Fruit fly (Drosophila melanogaster) whole organism, embryonic: Measurements from ENCODE around the gene GXIVsPLA2.

ENCODE experiments used
- Blimp-1 ChIP-seq: fragments of 200-800 bp; sonication (Bioruptor generic); optimal IDR thresholded peaks from 3 replicates; lab custom pipeline; 2018; ENCODE audit warnings: missing biosample characterization, missing genetic modification characterization, mild to moderate bottlenecking, moderate library complexity, missing genetic modification reagents
- CG11456 ChIP-seq: fragments of 200-800 bp; sonication (Bioruptor generic); IDR thresholded peaks from 3 replicates; pipeline ENCODE4 v1.3.6; 2022; ENCODE audit warnings: missing biosample characterization, missing genetic modification characterization
- CG11723 ChIP-seq: fragments of 200-800 bp; sonication (Bioruptor generic); optimal IDR thresholded peaks from 2 replicates; lab custom pipeline; 2017; ENCODE audit warnings: missing biosample characterization, mild to moderate bottlenecking, missing genetic modification characterization
- CG12155 ChIP-seq: fragments of 200-800 bp; sonication (Bioruptor generic); optimal IDR thresholded peaks from 3 replicates; lab custom pipeline; 2016; ENCODE audit warnings: missing biosample characterization, missing genetic modification characterization
- CG13287 ChIP-seq: fragments of 200-800 bp; sonication (Bioruptor generic); IDR thresholded peaks from 2 replicates; pipeline ENCODE4 v1.3.6; 2022; ENCODE audit warnings: missing biosample characterization, missing genetic modification characterization; ENCODE audit not compliant: partially characterized antibody
- CG14050 ChIP-seq: fragments of 200-800 bp; sonication (Bioruptor generic); IDR thresholded peaks from 3 replicates; pipeline ENCODE4 v1.3.6; 2022; ENCODE audit warnings: missing biosample characterization, missing genetic modification characterization
- CG14441 ChIP-seq: fragments of 200-800 bp; sonication (Bioruptor generic); IDR thresholded peaks from 2 replicates; pipeline ENCODE4 v1.3.6; 2022; ENCODE audit warnings: missing biosample characterization, missing genetic modification characterization
- CG17359 ChIP-seq: fragments of 200-800 bp; sonication (Bioruptor generic); optimal IDR thresholded peaks from 3 replicates; lab custom pipeline; 2018; ENCODE audit warnings: missing biosample characterization, mild to moderate bottlenecking, missing genetic modification characterization, moderate library complexity
- CG18011 ChIP-seq: fragments of 200-800 bp; sonication (Bioruptor generic); optimal IDR thresholded peaks from 2 replicates; lab custom pipeline; 2017; ENCODE audit warnings: missing biosample characterization, missing genetic modification characterization, mild to moderate bottlenecking, moderate library complexity, missing genotype
- CG3065 ChIP-seq: fragments of 200-800 bp; sonication (Bioruptor generic); optimal IDR thresholded peaks from 2 replicates; lab custom pipeline; 2016; ENCODE audit warnings: missing biosample characterization, missing genetic modification characterization
- CG31388 ChIP-seq: fragments of 200-800 bp; sonication (Bioruptor generic); optimal IDR thresholded peaks from 2 replicates; lab custom pipeline; 2016; ENCODE audit warnings: missing biosample characterization, missing genetic modification characterization
- CG3163 ChIP-seq: fragments of 200-800 bp; sonication (Bioruptor generic); optimal IDR thresholded peaks from 3 replicates; lab custom pipeline; 2016; ENCODE audit warnings: missing biosample characterization, missing genetic modification characterization
- CG4360 ChIP-seq: fragments of 200-800 bp; sonication (Bioruptor generic); IDR thresholded peaks from 2 replicates; pipeline ENCODE4 v1.3.6; 2022; ENCODE audit warnings: missing biosample characterization, missing genetic modification characterization
- CG4424 ChIP-seq: fragments of 200-800 bp; sonication (Bioruptor generic); optimal IDR thresholded peaks from 3 replicates; lab custom pipeline; 2016; ENCODE audit warnings: missing biosample characterization, missing genetic modification characterization
- CG5180 ChIP-seq: fragments of 200-800 bp; sonication (Bioruptor generic); optimal IDR thresholded peaks from 3 replicates; lab custom pipeline; 2017; ENCODE audit warnings: missing biosample characterization, missing genetic modification characterization, mild to moderate bottlenecking, moderate library complexity, missing genetic modification reagents
- CG5245 ChIP-seq: fragments of 200-800 bp; sonication (Bioruptor generic); optimal IDR thresholded peaks from 3 replicates; lab custom pipeline; 2016; ENCODE audit warnings: missing biosample characterization, missing genetic modification characterization
- CG6689 ChIP-seq: fragments of 200-800 bp; sonication (Bioruptor generic); IDR thresholded peaks from 2 replicates; pipeline ENCODE4 v1.3.6; 2022; ENCODE audit warnings: missing biosample characterization, missing genetic modification characterization
- CG6765 ChIP-seq: fragments of 200-800 bp; sonication (Bioruptor generic); optimal IDR thresholded peaks from 3 replicates; lab custom pipeline; 2017; ENCODE audit warnings: missing biosample characterization, mild to moderate bottlenecking, missing genetic modification characterization
- CG8924 ChIP-seq: fragments of 200-800 bp; optimal IDR thresholded peaks from 3 replicates; lab custom pipeline; 2019; ENCODE audit warnings: missing biosample characterization, mild to moderate bottlenecking, missing genetic modification characterization, moderate library complexity
- CG9215 ChIP-seq: fragments of 200-800 bp; sonication (Bioruptor generic); IDR thresholded peaks from 2 replicates; pipeline ENCODE4 v1.3.6; 2022; ENCODE audit warnings: missing biosample characterization, missing genetic modification characterization
- CrebB ChIP-seq: fragments of 200-800 bp; sonication (Bioruptor generic); optimal IDR thresholded peaks from 3 replicates; lab custom pipeline; 2018; ENCODE audit warnings: missing biosample characterization, mild to moderate bottlenecking, missing genetic modification characterization
- Dfd ChIP-seq, 2 experiments: fragments of >200 bp; optimal IDR thresholded peaks; 2 replicates each; lab custom pipeline; 2017; ENCODE audit warnings: missing biosample characterization in 2 of 2, missing genetic modification characterization in 2 of 2
- Dip3 ChIP-seq: fragments of 200-800 bp; sonication (Bioruptor generic); optimal IDR thresholded peaks from 3 replicates; lab custom pipeline; 2016; ENCODE audit warnings: missing biosample characterization, missing genetic modification characterization
- Dll ChIP-seq: fragments of 200-800 bp; sonication (Bioruptor generic); IDR thresholded peaks from 4 replicates; pipeline ENCODE4 v1.3.6; 2022; ENCODE audit warnings: missing biosample characterization, missing genetic modification characterization; ENCODE audit not compliant: partially characterized antibody
- Doc2 ChIP-seq: fragments of 200-800 bp; sonication (Bioruptor generic); IDR thresholded peaks from 2 replicates; pipeline ENCODE4 v1.3.6; 2022; ENCODE audit warnings: missing biosample characterization, missing genetic modification characterization
- HHEX ChIP-seq: fragments of 200-800 bp; sonication (Bioruptor generic); optimal IDR thresholded peaks from 3 replicates; lab custom pipeline; 2017; ENCODE audit warnings: missing biosample characterization, mild to moderate bottlenecking, missing genetic modification characterization, missing genetic modification reagents
- HLH3B ChIP-seq: fragments of 200-800 bp; sonication (Bioruptor generic); IDR thresholded peaks from 2 replicates; pipeline ENCODE4 v1.3.6; 2022; ENCODE audit warnings: missing biosample characterization, missing genetic modification characterization
- Hmx ChIP-seq: fragments of 200-800 bp; sonication (Bioruptor generic); optimal IDR thresholded peaks from 2 replicates; lab custom pipeline; 2016; ENCODE audit warnings: missing biosample characterization, missing genetic modification characterization
- Hr78 ChIP-seq, 2 experiments: fragments of 200-800 bp in 1 of 2; fragments of >200 bp in 1 of 2; sonication (Bioruptor generic) in 1 of 2; optimal IDR thresholded peaks; 2 replicates each; lab custom pipeline; 2017 to 2019; ENCODE audit warnings: missing biosample characterization in 2 of 2, missing genetic modification characterization in 2 of 2, mild to moderate bottlenecking in 1 of 2, moderate library complexity in 1 of 2
- Lpt ChIP-seq: fragments of >200 bp; optimal IDR thresholded peaks from 2 replicates; lab custom pipeline; 2018; ENCODE audit warnings: missing biosample characterization, missing genetic modification characterization
- Meics ChIP-seq: fragments of 200-800 bp; sonication (Bioruptor generic); optimal IDR thresholded peaks from 2 replicates; lab custom pipeline; 2017; ENCODE audit warnings: missing biosample characterization, mild to moderate bottlenecking, missing genetic modification characterization
- Neu2 ChIP-seq: fragments of 200-800 bp; sonication (Bioruptor generic); optimal IDR thresholded peaks from 3 replicates; lab custom pipeline; 2016; ENCODE audit warnings: missing biosample characterization, missing genetic modification characterization, borderline replicate concordance
- Ptx1 ChIP-seq: fragments of 200-800 bp; sonication (Bioruptor generic); IDR thresholded peaks from 2 replicates; pipeline ENCODE4 v1.3.6; 2022; ENCODE audit warnings: missing biosample characterization, missing genetic modification characterization
- TFAM ChIP-seq: fragments of 200-800 bp; sonication (Bioruptor generic); optimal IDR thresholded peaks from 2 replicates; lab custom pipeline; 2017; ENCODE audit warnings: missing biosample characterization, missing genetic modification characterization, inconsistent platforms
- Vsx1 ChIP-seq: fragments of 200-800 bp; sonication (Bioruptor generic); optimal IDR thresholded peaks from 2 replicates; lab custom pipeline; 2017; ENCODE audit warnings: missing biosample characterization, mild to moderate bottlenecking, missing genetic modification characterization, missing genetic modification reagents
- abd-A ChIP-seq: fragments of 200-800 bp; sonication (Bioruptor generic); optimal IDR thresholded peaks from 3 replicates; lab custom pipeline; 2019; ENCODE audit warnings: missing biosample characterization, mild to moderate bottlenecking, missing genetic modification characterization, moderate library complexity
- dan ChIP-seq: fragments of 200-800 bp; sonication (Bioruptor generic); IDR thresholded peaks from 2 replicates; pipeline ENCODE4 v1.3.6; 2022; ENCODE audit warnings: missing biosample characterization, missing genetic modification characterization
- disco-r ChIP-seq: fragments of 200-800 bp; sonication (Bioruptor generic); optimal IDR thresholded peaks from 2 replicates; lab custom pipeline; 2016; ENCODE audit warnings: missing biosample characterization, missing genetic modification characterization
- dysf ChIP-seq: fragments of 200-800 bp; sonication (Bioruptor generic); IDR thresholded peaks from 3 replicates; pipeline ENCODE4 v1.3.6; 2022; ENCODE audit warnings: missing biosample characterization, missing genetic modification characterization
- eyg ChIP-seq: fragments of 200-800 bp; sonication (Bioruptor generic); optimal IDR thresholded peaks from 3 replicates; lab custom pipeline; 2016; ENCODE audit warnings: missing biosample characterization, missing genetic modification characterization
- h ChIP-seq: fragments of >200 bp; optimal IDR thresholded peaks from 2 replicates; lab custom pipeline; 2017
- hth ChIP-seq: fragments of >200 bp; optimal IDR thresholded peaks from 2 replicates; lab custom pipeline; 2017; ENCODE audit warnings: inconsistent platforms
- jigr1 ChIP-seq: fragments of 200-800 bp; sonication (Bioruptor generic); IDR thresholded peaks from 3 replicates; pipeline ENCODE4 v1.3.6; 2022; ENCODE audit warnings: missing biosample characterization, missing genetic modification characterization
- ken ChIP-seq: fragments of 200-800 bp; sonication (Bioruptor generic); IDR thresholded peaks from 3 replicates; pipeline ENCODE4 v1.3.6; 2022; ENCODE audit warnings: missing biosample characterization, missing genetic modification characterization
- maf-S ChIP-seq: fragments of 200-800 bp; sonication (Bioruptor generic); optimal IDR thresholded peaks from 2 replicates; lab custom pipeline; 2016; ENCODE audit warnings: missing biosample characterization, missing genetic modification characterization
- sd ChIP-seq: fragments of 200-800 bp; sonication (Bioruptor generic); optimal IDR thresholded peaks from 3 replicates; lab custom pipeline; 2018; ENCODE audit warnings: missing biosample characterization, mild to moderate bottlenecking, missing genetic modification characterization, moderate library complexity
- shn ChIP-seq: fragments of 200-800 bp; sonication (Bioruptor generic); optimal IDR thresholded peaks from 3 replicates; lab custom pipeline; 2016; ENCODE audit warnings: missing biosample characterization, missing genetic modification characterization
- sqz ChIP-seq: fragments of 200-800 bp; sonication (Bioruptor generic); optimal IDR thresholded peaks from 3 replicates; lab custom pipeline; 2018; ENCODE audit warnings: missing biosample characterization, mild to moderate bottlenecking, missing genetic modification characterization
- ssp ChIP-seq: fragments of 200-800 bp; sonication (Bioruptor generic); IDR thresholded peaks from 2 replicates; pipeline ENCODE4 v1.3.6; 2022; ENCODE audit warnings: missing biosample characterization, missing genetic modification characterization
- tio ChIP-seq: fragments of 200-800 bp; sonication (Bioruptor generic); optimal IDR thresholded peaks from 2 replicates; lab custom pipeline; 2017; ENCODE audit warnings: missing biosample characterization, missing genetic modification characterization, inconsistent platforms
- vfl ChIP-seq: fragments of 200-800 bp; sonication (Bioruptor generic); optimal IDR thresholded peaks from 2 replicates; lab custom pipeline; 2016; ENCODE audit warnings: missing biosample characterization, missing genetic modification characterization
- zen ChIP-seq: fragments of 200-800 bp; sonication (Bioruptor generic); optimal IDR thresholded peaks from 3 replicates; lab custom pipeline; 2018; ENCODE audit warnings: missing biosample characterization, mild to moderate bottlenecking, missing genetic modification characterization, moderate library complexity

GXIVsPLA2 gene

dm6 chr3L:15940823-15941222, 14.1 kb upstream of the GXIVsPLA2 start (continued):
- TF ChIP-seq CG17359 (tag; lab: Kevin White, UChicago): peak; percentile 90
- no peak for TF ChIP-seq TFAM (GFP tag; lab: Kevin White, UChicago)
- TF ChIP-seq Vsx1 (GFP tag; lab: Kevin White, UChicago): no peak
- no peak for TF ChIP-seq hth (lab: Kevin White, UChicago)
- TF ChIP-seq Blimp-1 (GFP tag; lab: Kevin White, UChicago): peak; percentile 83
- TF ChIP-seq HHEX: peak; percentile 9
- peak; percentile 79 for TF ChIP-seq dysf (GFP tag; lab: Robert Waterston, UW)
- TF ChIP-seq dan (GFP tag; lab: Robert Waterston, UW): no peak
- TF ChIP-seq CG31388 (GFP tag; lab: Kevin White, UChicago): peak; percentile 48
- no peak for TF ChIP-seq CG6765 (GFP tag; lab: Kevin White, UChicago)
- TF ChIP-seq Meics: peak; percentile 0
- TF ChIP-seq maf-S (GFP tag; lab: Kevin White, UChicago): no peak
- TF ChIP-seq zen: no peak
- peak; percentile 64 for TF ChIP-seq CG8924 (tag; lab: Kevin White, UChicago)
- TF ChIP-seq jigr1 (GFP tag; lab: Robert Waterston, UW): no peak
- TF ChIP-seq Neu2: no peak
- peak; percentile 24 for TF ChIP-seq tio (GFP tag; lab: Kevin White, UChicago)
- TF ChIP-seq CG3065 (GFP tag; lab: Kevin White, UChicago): no peak
- no peak for TF ChIP-seq Hmx (GFP tag; lab: Kevin White, UChicago)
- TF ChIP-seq Lpt: no peak
- TF ChIP-seq Hr78 (GFP tag; optimal IDR thresholded peaks at IDR 0.05; lab: Kevin White, UChicago): no peak
- TF ChIP-seq HLH3B: peak; percentile 78
- TF ChIP-seq eyg (GFP tag; lab: Kevin White, UChicago): no peak
- TF ChIP-seq CG9215 (GFP tag; lab: Robert Waterston, UW): no peak
- TF ChIP-seq Dip3 (GFP tag; lab: Kevin White, UChicago): no peak
- TF ChIP-seq CG11456 (GFP tag; lab: Robert Waterston, UW): 0 out of 3 replicates have a peak, but pooled peaks have one; percentile 40
- TF ChIP-seq Ptx1: peak; percentile 74
- no peak for TF ChIP-seq CG12155 (GFP tag; lab: Kevin White, UChicago)
- no peak for TF ChIP-seq CG18011
- TF ChIP-seq CG5245: peak; percentile 68
- TF ChIP-seq disco-r (GFP tag; lab: Kevin White, UChicago): no peak
- no peak for TF ChIP-seq CG13287
- TF ChIP-seq CG14441 (GFP tag; lab: Robert Waterston, UW): peak; percentile 75
- TF ChIP-seq CG14050: no peak
- TF ChIP-seq ssp: 0 out of 2 replicates have a peak, but pooled peaks have one; percentile 48
- no peak for TF ChIP-seq sqz (GFP tag; lab: Kevin White, UChicago)
- TF ChIP-seq vfl: no peak
- TF ChIP-seq h (lab: Kevin White, UChicago): no peak
- no peak for TF ChIP-seq Dll
- TF ChIP-seq CG6689: peak; percentile 67
- TF ChIP-seq abd-A (tag; lab: Kevin White, UChicago): no peak
- TF ChIP-seq CG4424 (GFP tag; lab: Kevin White, UChicago): peak; percentile 46
- TF ChIP-seq Dfd (GFP tag; optimal IDR thresholded peaks at IDR 0.05; lab: Kevin White, UChicago): no peak
- TF ChIP-seq CG3163 (GFP tag; lab: Kevin White, UChicago): no peak
- TF ChIP-seq CrebB: no peak
- TF ChIP-seq CG5180: peak; percentile 87
- no peak for TF ChIP-seq shn (GFP tag; lab: Kevin White, UChicago)
- TF ChIP-seq CG11723: peak; percentile 41
- no peak for TF ChIP-seq CG4360
- TF ChIP-seq sd (tag; lab: Kevin White, UChicago): no peak
- no peak for TF ChIP-seq Doc2 (GFP tag; lab: Robert Waterston, UW)
- TF ChIP-seq ken: peak; percentile 64; the same call in 1 of the 3 replicates
